Fruit fly (Drosophila melanogaster) whole organism, embryonic: ENCODE data around the gene RASSF8.
A peak's percentile ranks its signal among the peaks of the same experiment; 100 is the strongest.

ENCODE experiments used
- Adf1 ChIP-seq: fragments of 200-800 bp; sonication (Bioruptor generic); IDR thresholded peaks from 2 replicates; pipeline ENCODE4 v1.3.6; 2022; ENCODE audit warnings: missing biosample characterization, missing genetic modification characterization
- Atf6 ChIP-seq: fragments of 200-800 bp; sonication (Bioruptor generic); IDR thresholded peaks from 2 replicates; pipeline ENCODE4 v1.3.6; 2022; ENCODE audit warnings: missing biosample characterization, missing genetic modification characterization
- CG10147 ChIP-seq: fragments of 200-800 bp; sonication (Bioruptor generic); optimal IDR thresholded peaks from 2 replicates; lab custom pipeline; 2019; ENCODE audit warnings: missing biosample characterization, mild to moderate bottlenecking, missing genetic modification characterization, moderate library complexity
- CG10654 ChIP-seq: fragments of 200-800 bp; sonication (Bioruptor generic); optimal IDR thresholded peaks from 2 replicates; lab custom pipeline; 2016; ENCODE audit warnings: missing biosample characterization, missing genetic modification characterization
- CG10979 ChIP-seq: fragments of 200-800 bp; sonication (Bioruptor generic); optimal IDR thresholded peaks from 2 replicates; lab custom pipeline; 2018; ENCODE audit warnings: missing biosample characterization, mild to moderate bottlenecking, missing genetic modification characterization, moderate library complexity
- CG11504 ChIP-seq: fragments of 200-800 bp; sonication (Bioruptor generic); optimal IDR thresholded peaks from 3 replicates; lab custom pipeline; 2019; ENCODE audit warnings: missing biosample characterization, mild to moderate bottlenecking, missing genetic modification characterization, moderate library complexity
- CG14014 ChIP-seq: fragments of 200-800 bp; sonication (Bioruptor generic); IDR thresholded peaks from 2 replicates; pipeline ENCODE4 v1.3.6; 2022; ENCODE audit warnings: missing biosample characterization, missing genetic modification characterization
- CG14860 ChIP-seq: fragments of 200-800 bp; sonication (Bioruptor generic); IDR thresholded peaks from 3 replicates; pipeline ENCODE4 v1.3.6; 2022; ENCODE audit warnings: missing biosample characterization, missing genetic modification characterization; ENCODE audit not compliant: partially characterized antibody
- CG15073 ChIP-seq: fragments of 200-800 bp; sonication (Bioruptor generic); optimal IDR thresholded peaks from 2 replicates; lab custom pipeline; 2016; ENCODE audit warnings: missing biosample characterization, missing genetic modification characterization
- CG1603 ChIP-seq: fragments of 200-800 bp; sonication (Bioruptor generic); optimal IDR thresholded peaks from 2 replicates; lab custom pipeline; 2019; ENCODE audit warnings: missing biosample characterization, mild to moderate bottlenecking, missing genetic modification characterization, moderate library complexity
- CG18476 ChIP-seq: fragments of 200-800 bp; sonication (Bioruptor generic); optimal IDR thresholded peaks from 2 replicates; lab custom pipeline; 2016; ENCODE audit warnings: missing biosample characterization, mild to moderate bottlenecking, missing genetic modification characterization
- CG31388 ChIP-seq: fragments of 200-800 bp; sonication (Bioruptor generic); optimal IDR thresholded peaks from 2 replicates; lab custom pipeline; 2016; ENCODE audit warnings: missing biosample characterization, missing genetic modification characterization
- CG32532 ChIP-seq: fragments of 200-800 bp; sonication (Bioruptor generic); IDR thresholded peaks from 2 replicates; pipeline ENCODE4 v1.3.6; 2022; ENCODE audit warnings: missing biosample characterization, missing genetic modification characterization
- CG34376 ChIP-seq: fragments of 200-800 bp; sonication (Bioruptor generic); optimal IDR thresholded peaks from 2 replicates; lab custom pipeline; 2018; ENCODE audit warnings: missing biosample characterization, mild to moderate bottlenecking, missing genetic modification characterization
- CG5953 ChIP-seq: fragments of 200-800 bp; sonication (Bioruptor generic); IDR thresholded peaks from 2 replicates; pipeline ENCODE4 v1.3.6; 2022; ENCODE audit warnings: missing biosample characterization, missing genetic modification characterization
- CG6272 ChIP-seq: fragments of 200-800 bp; sonication (Bioruptor generic); IDR thresholded peaks from 2 replicates; pipeline ENCODE4 v1.3.6; 2022; ENCODE audit warnings: missing biosample characterization, missing genetic modification characterization
- CG7372 ChIP-seq: fragments of 200-800 bp; sonication (Bioruptor generic); IDR thresholded peaks from 2 replicates; pipeline ENCODE4 v1.3.6; 2022; ENCODE audit warnings: missing biosample characterization, missing genetic modification characterization
- CG7556 ChIP-seq: fragments of 200-800 bp; sonication (Bioruptor generic); optimal IDR thresholded peaks from 2 replicates; lab custom pipeline; 2017; ENCODE audit warnings: missing biosample characterization, mild to moderate bottlenecking, missing genetic modification characterization
- CG7963 ChIP-seq: fragments of 200-800 bp; sonication (Bioruptor generic); IDR thresholded peaks from 3 replicates; pipeline ENCODE4 v1.3.6; 2022; ENCODE audit warnings: missing biosample characterization, missing genetic modification characterization; ENCODE audit not compliant: partially characterized antibody
- CG7987 ChIP-seq: fragments of 200-800 bp; sonication (Bioruptor generic); optimal IDR thresholded peaks from 2 replicates; lab custom pipeline; 2018; ENCODE audit warnings: missing biosample characterization, mild to moderate bottlenecking, missing genetic modification characterization, moderate library complexity
- CG8765 ChIP-seq: fragments of 200-800 bp; sonication (Bioruptor generic); IDR thresholded peaks from 2 replicates; pipeline ENCODE4 v1.3.6; 2022; ENCODE audit warnings: missing biosample characterization, missing genetic modification characterization
- CG9817 ChIP-seq: fragments of 200-800 bp; sonication (Bioruptor generic); optimal IDR thresholded peaks from 2 replicates; lab custom pipeline; 2018; ENCODE audit warnings: missing biosample characterization, mild to moderate bottlenecking, missing genetic modification characterization, moderate library complexity
- CG9932 ChIP-seq: fragments of 200-800 bp; sonication (Bioruptor generic); IDR thresholded peaks from 2 replicates; pipeline ENCODE4 v1.3.6; 2022; ENCODE audit warnings: missing biosample characterization, missing genetic modification characterization
- CHES-1-like ChIP-seq: fragments of 200-800 bp; sonication (Bioruptor generic); optimal IDR thresholded peaks from 2 replicates; lab custom pipeline; 2016; ENCODE audit warnings: missing biosample characterization, missing genetic modification characterization
- CrebB ChIP-seq: fragments of 200-800 bp; sonication (Bioruptor generic); optimal IDR thresholded peaks from 3 replicates; lab custom pipeline; 2018; ENCODE audit warnings: missing biosample characterization, mild to moderate bottlenecking, missing genetic modification characterization
- Gug ChIP-seq: fragments of 200-800 bp; sonication (Bioruptor generic); IDR thresholded peaks from 4 replicates; pipeline ENCODE4 v1.3.6; 2022; ENCODE audit warnings: missing biosample characterization, missing genetic modification characterization
- Hr3 ChIP-seq: fragments of 200-800 bp; sonication (Bioruptor generic); optimal IDR thresholded peaks from 3 replicates; lab custom pipeline; 2016; ENCODE audit warnings: missing biosample characterization, missing genetic modification characterization
- MTF-1 ChIP-seq: fragments of 200-800 bp; sonication (Bioruptor generic); optimal IDR thresholded peaks from 2 replicates; lab custom pipeline; 2018; ENCODE audit warnings: missing biosample characterization, mild to moderate bottlenecking, missing genetic modification characterization, borderline replicate concordance
- NK7.1 ChIP-seq: fragments of 200-800 bp; sonication (Bioruptor generic); optimal IDR thresholded peaks from 3 replicates; lab custom pipeline; 2016; ENCODE audit warnings: missing biosample characterization, missing genetic modification characterization
- Nf-YC ChIP-seq: fragments of 200-800 bp; optimal IDR thresholded peaks from 3 replicates; lab custom pipeline; 2019; ENCODE audit warnings: missing biosample characterization, mild to moderate bottlenecking, missing genetic modification characterization, moderate library complexity
- Opbp ChIP-seq: fragments of 200-800 bp; sonication (Bioruptor generic); IDR thresholded peaks from 3 replicates; pipeline ENCODE4 v1.3.6; 2022; ENCODE audit warnings: missing biosample characterization, missing genetic modification characterization; ENCODE audit not compliant: partially characterized antibody
- Usf ChIP-seq: fragments of 200-800 bp; sonication (Bioruptor generic); optimal IDR thresholded peaks from 2 replicates; lab custom pipeline; 2017; ENCODE audit warnings: missing genotype, missing biosample characterization, missing genetic modification characterization
- abd-A ChIP-seq: fragments of 200-800 bp; sonication (Bioruptor generic); optimal IDR thresholded peaks from 3 replicates; lab custom pipeline; 2019; ENCODE audit warnings: missing biosample characterization, mild to moderate bottlenecking, missing genetic modification characterization, moderate library complexity
- az2 ChIP-seq: fragments of 200-800 bp; sonication (Bioruptor generic); optimal IDR thresholded peaks from 3 replicates; lab custom pipeline; 2016; ENCODE audit warnings: missing biosample characterization, missing genetic modification characterization
- bbx ChIP-seq: fragments of 200-800 bp; sonication (Bioruptor generic); IDR thresholded peaks from 2 replicates; pipeline ENCODE4 v1.3.6; 2022; ENCODE audit warnings: missing biosample characterization, missing genetic modification characterization; ENCODE audit not compliant: partially characterized antibody
- dmrt99B ChIP-seq: fragments of 200-800 bp; sonication (Bioruptor generic); optimal IDR thresholded peaks from 2 replicates; lab custom pipeline; 2018; ENCODE audit warnings: missing biosample characterization, mild to moderate bottlenecking, missing genetic modification characterization, moderate library complexity
- eyg ChIP-seq: fragments of 200-800 bp; sonication (Bioruptor generic); optimal IDR thresholded peaks from 3 replicates; lab custom pipeline; 2016; ENCODE audit warnings: missing biosample characterization, missing genetic modification characterization
- gcm ChIP-seq: fragments of 200-800 bp; sonication (Bioruptor generic); optimal IDR thresholded peaks from 2 replicates; lab custom pipeline; 2019; ENCODE audit warnings: missing biosample characterization, mild to moderate bottlenecking, missing genetic modification characterization, moderate library complexity
- h ChIP-seq: fragments of >200 bp; optimal IDR thresholded peaks from 2 replicates; lab custom pipeline; 2017
- kay ChIP-seq: fragments of 200-800 bp; sonication (Bioruptor generic); optimal IDR thresholded peaks from 2 replicates; lab custom pipeline; 2016; ENCODE audit warnings: missing biosample characterization, missing genetic modification characterization
- p53 ChIP-seq: fragments of 200-800 bp; sonication (Bioruptor generic); optimal IDR thresholded peaks from 2 replicates; lab custom pipeline; 2016; ENCODE audit warnings: missing biosample characterization, missing genetic modification characterization
- schlank ChIP-seq: fragments of 200-800 bp; sonication (Bioruptor generic); optimal IDR thresholded peaks from 2 replicates; lab custom pipeline; 2018; ENCODE audit warnings: missing biosample characterization, mild to moderate bottlenecking, missing genetic modification characterization
- scrt ChIP-seq: fragments of 200-800 bp; sonication (Bioruptor generic); optimal IDR thresholded peaks from 2 replicates; lab custom pipeline; 2018; ENCODE audit warnings: missing biosample characterization, mild to moderate bottlenecking, missing genetic modification characterization, moderate library complexity
- sr ChIP-seq: fragments of 200-800 bp; sonication (Bioruptor generic); IDR thresholded peaks from 3 replicates; pipeline ENCODE4 v1.3.6; 2022; ENCODE audit warnings: missing biosample characterization, missing genetic modification characterization
- stc ChIP-seq: fragments of 200-800 bp; sonication (Bioruptor generic); IDR thresholded peaks from 2 replicates; pipeline ENCODE4 v1.3.6; 2022; ENCODE audit warnings: missing biosample characterization, missing genetic modification characterization
- trh ChIP-seq: fragments of 200-800 bp; sonication (Bioruptor generic); optimal IDR thresholded peaks from 2 replicates; lab custom pipeline; 2016; ENCODE audit warnings: missing biosample characterization, missing genetic modification characterization
- ttk ChIP-seq: fragments of 200-800 bp; sonication (Bioruptor generic); IDR thresholded peaks from 2 replicates; pipeline ENCODE4 v2.1.2; 2022; ENCODE audit warnings: missing biosample characterization, missing genetic modification characterization
- vnd ChIP-seq: fragments of 200-800 bp; sonication (Bioruptor generic); IDR thresholded peaks from 3 replicates; pipeline ENCODE4 v1.3.6; 2022; ENCODE audit warnings: missing biosample characterization, missing genetic modification characterization; ENCODE audit not compliant: partially characterized antibody
- vvl ChIP-seq: fragments of 200-800 bp; sonication (Bioruptor generic); IDR thresholded peaks from 2 replicates; pipeline ENCODE4 v1.3.6; 2022; ENCODE audit warnings: missing biosample characterization, missing genetic modification characterization
- wor ChIP-seq: fragments of 200-800 bp; sonication (Bioruptor generic); IDR thresholded peaks from 2 replicates; pipeline ENCODE4 v1.3.6; 2022; ENCODE audit warnings: missing biosample characterization, missing genetic modification characterization
- yki ChIP-seq: fragments of >200 bp; optimal IDR thresholded peaks from 3 replicates; lab custom pipeline; 2018

Gene RASSF8

DNA sequence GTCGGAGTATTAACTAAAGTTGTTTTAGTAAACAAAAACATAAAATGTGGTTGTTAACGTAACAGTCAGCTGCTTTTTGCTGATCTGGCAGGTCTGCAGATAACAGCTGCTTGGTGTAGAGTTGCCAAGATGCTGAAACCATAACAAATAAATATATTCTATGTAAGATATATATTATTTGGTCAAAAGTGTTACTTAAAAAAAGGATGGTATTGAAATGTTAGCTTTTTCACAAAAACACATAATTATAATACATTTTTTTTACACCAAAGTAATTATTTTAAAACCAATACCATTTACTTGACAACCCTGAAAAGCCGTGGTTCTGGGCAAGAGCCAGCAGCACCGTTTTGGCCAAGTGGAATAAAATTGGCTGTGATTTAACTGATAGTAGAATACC, 18.9 kb downstream of the RASSF8 start, which contains the start of the genes CG4743 and Idh3g (continued):
- TF ChIP-seq CG7556 (peak; percentile 97), kay (GFP tag; lab: Kevin White, UChicago) (peak; percentile 92), gcm (GFP tag; lab: Kevin White, UChicago) (peak; percentile 98), MTF-1 (peak; percentile 91), CrebB (peak; percentile 95), wor (GFP tag; lab: Robert Waterston, UW) (peak; percentile 90), Opbp (GFP tag; lab: Robert Waterston, UW) (no peak), CG10979 (peak; percentile 98), Hr3 (peak; percentile 96), CG7987 (peak; percentile 88), CG10147 (GFP tag; lab: Kevin White, UChicago) (peak; percentile 97), CG14014 (GFP tag; lab: Robert Waterston, UW) (peak; percentile 96), Usf (GFP tag; lab: Kevin White, UChicago) (peak; percentile 89), stc (GFP tag; lab: Robert Waterston, UW) (peak; percentile 98), CG6272 (GFP tag; lab: Robert Waterston, UW) (peak; percentile 90), CG5953 (GFP tag; lab: Robert Waterston, UW) (peak; percentile 91), CG1603 (tag; lab: Kevin White, UChicago) (peak; percentile 75), CHES-1-like (GFP tag; lab: Kevin White, UChicago) (peak; percentile 20), CG9817 (tag; lab: Kevin White, UChicago) (peak; percentile 97), CG31388 (peak; percentile 94), ttk (GFP tag; lab: Robert Waterston, UW) (peak; percentile 96), CG8765 (GFP tag; lab: Robert Waterston, UW) (peak; percentile 93), Nf-YC (peak; percentile 90), trh (peak; percentile 90), vvl (GFP tag; lab: Robert Waterston, UW) (peak; percentile 99), CG34376 (GFP tag; lab: Kevin White, UChicago) (peak; percentile 94), CG10654 (GFP tag; lab: Kevin White, UChicago) (peak; percentile 94), abd-A (tag; lab: Kevin White, UChicago) (no peak), yki (lab: Kevin White, UChicago) (no peak), Gug (GFP tag; lab: Robert Waterston, UW) (peak; percentile 76), scrt (GFP tag; lab: Kevin White, UChicago) (peak; percentile 93), dmrt99B (tag; lab: Kevin White, UChicago) (peak; percentile 97), CG7963 (GFP tag; lab: Robert Waterston, UW) (no peak), CG11504 (tag; lab: Kevin White, UChicago) (peak; percentile 96), eyg (GFP tag; lab: Kevin White, UChicago) (peak; percentile 24), schlank (tag; lab: Kevin White, UChicago) (peak; percentile 81), CG18476 (GFP tag; lab: Kevin White, UChicago) (peak; percentile 92), vnd (no peak; the same call in 2 of the 3 replicates), p53 (GFP tag; lab: Kevin White, UChicago) (no peak), Adf1 (GFP tag; lab: Robert Waterston, UW) (peak; percentile 78), NK7.1 (GFP tag; lab: Kevin White, UChicago) (peak; percentile 61), bbx (GFP tag; lab: Robert Waterston, UW) (0 out of 2 replicates have a peak, but pooled peaks have one; percentile 28), CG15073 (peak; percentile 58), sr (GFP tag; lab: Robert Waterston, UW) (peak; percentile 64; the same call in 1 of the 3 replicates), CG7372 (GFP tag; lab: Robert Waterston, UW) (peak; percentile 90), CG14860 (GFP tag; lab: Robert Waterston, UW) (no peak), az2 (GFP tag; lab: Kevin White, UChicago) (peak; percentile 97), CG9932 (GFP tag; lab: Robert Waterston, UW) (peak; percentile 94), CG32532 (GFP tag; lab: Robert Waterston, UW) (peak; percentile 97), h (lab: Kevin White, UChicago) (no peak), Atf6 (GFP tag; lab: Robert Waterston, UW) (peak; percentile 97)
